Fruit fly (Drosophila melanogaster) whole organism, adult: ENCODE results near the gene CG7606.

Source experiments
- CG11617 ChIP-seq: fragments of 200-800 bp; sonication (Bioruptor generic); optimal IDR thresholded peaks from 2 replicates; lab custom pipeline; 2017; ENCODE audit warnings: mild to moderate bottlenecking, missing biosample characterization, missing genetic modification reagents, missing genetic modification characterization
- CG12768 ChIP-seq: fragments of 200-800 bp; sonication (Bioruptor generic); optimal IDR thresholded peaks from 2 replicates; lab custom pipeline; 2017; ENCODE audit warnings: missing biosample characterization, missing genetic modification characterization, mild to moderate bottlenecking, moderate library complexity, missing genetic modification reagents
- CG14711 ChIP-seq: fragments of 200-800 bp; sonication (Bioruptor generic); optimal IDR thresholded peaks from 2 replicates; lab custom pipeline; 2018; ENCODE audit warnings: missing biosample characterization, mild to moderate bottlenecking, missing genetic modification characterization, moderate library complexity
- CG1620 ChIP-seq: fragments of 200-800 bp; sonication (Bioruptor generic); optimal IDR thresholded peaks from 2 replicates; lab custom pipeline; 2016; ENCODE audit warnings: missing biosample characterization, missing genetic modification characterization
- CG33017 ChIP-seq: fragments of 200-800 bp; sonication (Bioruptor generic); optimal IDR thresholded peaks from 2 replicates; lab custom pipeline; 2018; ENCODE audit warnings: missing biosample characterization, mild to moderate bottlenecking, missing genetic modification characterization, moderate library complexity
- CG5204 ChIP-seq: fragments of 200-800 bp; sonication (Bioruptor generic); optimal IDR thresholded peaks from 2 replicates; lab custom pipeline; 2016; ENCODE audit warnings: missing biosample characterization, missing genetic modification characterization
- CG7045 ChIP-seq: fragments of 200-800 bp; sonication (Bioruptor generic); optimal IDR thresholded peaks from 2 replicates; lab custom pipeline; 2017; ENCODE audit warnings: missing biosample characterization, mild to moderate bottlenecking, missing genetic modification characterization
- CG7101 ChIP-seq: fragments of 200-800 bp; sonication (Bioruptor generic); optimal IDR thresholded peaks from 2 replicates; lab custom pipeline; 2018; ENCODE audit warnings: missing biosample characterization, mild to moderate bottlenecking, missing genetic modification characterization, moderate library complexity
- Clk ChIP-seq: fragments of 200-800 bp; sonication (Bioruptor generic); optimal IDR thresholded peaks from 2 replicates; lab custom pipeline; 2017; ENCODE audit warnings: missing biosample characterization, missing genetic modification characterization
- Crg-1 ChIP-seq: fragments of 200-800 bp; sonication (Bioruptor generic); optimal IDR thresholded peaks from 2 replicates; lab custom pipeline; 2016; ENCODE audit warnings: missing biosample characterization, missing genetic modification characterization
- Hr96 ChIP-seq: fragments of 200-800 bp; sonication (Bioruptor generic); optimal IDR thresholded peaks from 2 replicates; lab custom pipeline; 2016; ENCODE audit warnings: missing biosample characterization, missing genetic modification characterization
- Mnt ChIP-seq: fragments of 200-800 bp; sonication (Bioruptor generic); optimal IDR thresholded peaks from 2 replicates; lab custom pipeline; 2016; ENCODE audit warnings: missing biosample characterization, mild to moderate bottlenecking, missing genetic modification characterization
- bab1 ChIP-seq: fragments of 200-800 bp; sonication (Bioruptor generic); optimal IDR thresholded peaks from 3 replicates; lab custom pipeline; 2019; ENCODE audit warnings: missing biosample characterization, mild to moderate bottlenecking, missing genetic modification characterization, moderate library complexity
- cic ChIP-seq: fragments of 200-800 bp; sonication (Bioruptor generic); optimal IDR thresholded peaks from 2 replicates; lab custom pipeline; 2017; ENCODE audit warnings: missing biosample characterization, mild to moderate bottlenecking, missing genetic modification characterization, moderate library complexity
- cnc ChIP-seq, 2 experiments: fragments of >200 bp; optimal IDR thresholded peaks; 2 replicates each; lab custom pipeline; 2017
- kay ChIP-seq: fragments of 200-800 bp; sonication (Bioruptor generic); peaks from one replicate; lab custom pipeline; 2016; ENCODE audit warnings: missing biosample characterization, missing genetic modification characterization, borderline replicate concordance
- ovo ChIP-seq: fragments of 200-800 bp; sonication (Bioruptor generic); optimal IDR thresholded peaks from 2 replicates; lab custom pipeline; 2016; ENCODE audit warnings: missing biosample characterization, missing genetic modification characterization
- pad ChIP-seq: fragments of 200-800 bp; sonication (Bioruptor generic); optimal IDR thresholded peaks from 3 replicates; lab custom pipeline; 2017; ENCODE audit warnings: missing biosample characterization, missing genetic modification characterization, mild to moderate bottlenecking, moderate library complexity, missing genetic modification reagents
- tj ChIP-seq: fragments of 200-800 bp; sonication (Bioruptor generic); optimal IDR thresholded peaks from 3 replicates; lab custom pipeline; 2017; ENCODE audit warnings: missing biosample characterization, mild to moderate bottlenecking, missing genetic modification characterization, moderate library complexity
- toe ChIP-seq: fragments of 200-800 bp; sonication (Bioruptor generic); optimal IDR thresholded peaks from 2 replicates; lab custom pipeline; 2016; ENCODE audit warnings: missing biosample characterization, missing genetic modification characterization

Gene CG7606

DNA sequence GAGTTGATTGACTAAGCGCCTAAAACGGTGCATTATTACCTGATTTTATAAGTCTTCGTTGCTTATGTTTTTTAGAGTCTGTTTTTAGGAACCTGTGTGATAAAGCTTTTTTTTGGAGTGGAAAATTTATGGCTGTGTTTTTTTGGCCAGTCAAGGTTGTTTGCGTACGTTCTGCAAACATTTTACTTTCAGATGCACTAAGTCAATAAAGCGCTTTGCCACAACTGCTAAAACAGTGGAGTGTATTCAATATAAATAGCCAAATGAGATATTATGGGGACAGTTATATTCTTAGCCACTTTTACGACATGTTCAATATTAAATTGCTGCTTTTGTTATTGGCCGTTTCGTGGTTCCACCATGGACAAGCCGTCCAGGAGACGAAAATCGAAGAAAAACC lies 1.3 kb upstream of the CG7606 start, which contains the start of gene Sgs5:
TSS of gene Sgs5 (plus strand) at position 279 of the 400 bp plus-strand sequence.
- TF ChIP-seq CG1620 (no peak), Hr96 (GFP tag; lab: Kevin White, UChicago) (no peak), Clk (no peak), cic (GFP tag; lab: Kevin White, UChicago) (no peak), toe (GFP tag; lab: Kevin White, UChicago) (no peak), Crg-1 (GFP tag; lab: Kevin White, UChicago) (no peak), CG14711 (tag; lab: Kevin White, UChicago) (no peak), pad (GFP tag; lab: Kevin White, UChicago) (no peak), CG7101 (tag; lab: Kevin White, UChicago) (no peak)

DNA sequence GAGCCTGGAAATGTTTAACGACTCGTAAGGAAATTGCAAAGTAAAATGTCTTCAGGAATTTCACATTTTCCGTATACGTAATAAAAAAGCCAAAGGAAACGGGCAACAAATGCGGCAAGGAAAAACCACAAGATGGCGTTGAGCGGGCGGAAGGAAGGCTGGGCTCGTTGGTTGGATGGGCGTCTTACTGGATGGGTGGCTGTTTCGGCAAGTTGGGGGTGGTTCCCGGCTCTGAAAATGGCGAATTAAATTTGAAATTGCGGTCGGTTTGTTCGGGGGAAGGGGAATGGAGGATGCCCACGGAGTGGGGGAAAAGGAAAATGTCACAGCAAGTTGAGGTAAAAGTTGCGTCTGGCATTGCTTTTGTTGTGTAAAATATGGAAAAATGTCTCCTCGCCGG lies 3.4 kb downstream of the CG7606 start:
- TF ChIP-seq CG12768 (GFP tag; lab: Kevin White, UChicago) (no peak), Hr96 (GFP tag; lab: Kevin White, UChicago) (no peak), CG5204 (GFP tag; lab: Kevin White, UChicago) (no peak), CG14711 (tag; lab: Kevin White, UChicago) (no peak), cnc (optimal IDR thresholded peaks at IDR 0.05; lab: Kevin White, UChicago) (no peak), toe (GFP tag; lab: Kevin White, UChicago) (no peak), Crg-1 (GFP tag; lab: Kevin White, UChicago) (no peak), CG7045 (GFP tag; lab: Kevin White, UChicago) (no peak), ovo (GFP tag; lab: Kevin White, UChicago) (no peak), CG1620 (no peak), CG33017 (no peak), cic (GFP tag; lab: Kevin White, UChicago) (no peak), bab1 (GFP tag; lab: Kevin White, UChicago) (no peak), CG7101 (tag; lab: Kevin White, UChicago) (no peak), tj (no peak), CG11617 (GFP tag; lab: Kevin White, UChicago) (no peak), Clk (no peak), kay (no peak), pad (GFP tag; lab: Kevin White, UChicago) (no peak), Mnt (GFP tag; lab: Kevin White, UChicago) (no peak)

DNA sequence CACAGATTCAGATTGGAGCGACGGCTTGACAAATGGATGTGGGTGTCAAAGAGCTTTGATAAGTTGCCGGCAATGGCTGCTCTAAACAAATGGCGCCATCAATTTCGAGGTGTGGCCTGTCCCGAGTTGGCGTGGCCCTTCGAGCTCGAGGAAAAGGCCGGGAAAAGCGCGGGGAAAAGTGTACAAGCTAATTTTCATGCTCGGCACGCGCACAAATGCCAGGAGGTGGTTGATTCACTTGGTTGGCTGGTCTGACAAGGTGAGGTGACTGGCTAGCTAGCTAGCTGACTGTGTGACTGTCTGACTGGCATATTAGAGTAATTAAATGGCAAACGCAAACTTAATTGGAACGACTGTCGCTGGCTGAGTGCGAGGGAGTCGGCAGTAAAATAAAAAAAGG lies 5.5 kb downstream of the CG7606 start:
- TF ChIP-seq CG12768 (GFP tag; lab: Kevin White, UChicago) (no peak), cic (GFP tag; lab: Kevin White, UChicago) (no peak), Clk (no peak), cnc (optimal IDR thresholded peaks at IDR 0.05; lab: Kevin White, UChicago) (no peak), CG14711 (tag; lab: Kevin White, UChicago) (no peak), kay (no peak), ovo (GFP tag; lab: Kevin White, UChicago) (no peak)

DNA sequence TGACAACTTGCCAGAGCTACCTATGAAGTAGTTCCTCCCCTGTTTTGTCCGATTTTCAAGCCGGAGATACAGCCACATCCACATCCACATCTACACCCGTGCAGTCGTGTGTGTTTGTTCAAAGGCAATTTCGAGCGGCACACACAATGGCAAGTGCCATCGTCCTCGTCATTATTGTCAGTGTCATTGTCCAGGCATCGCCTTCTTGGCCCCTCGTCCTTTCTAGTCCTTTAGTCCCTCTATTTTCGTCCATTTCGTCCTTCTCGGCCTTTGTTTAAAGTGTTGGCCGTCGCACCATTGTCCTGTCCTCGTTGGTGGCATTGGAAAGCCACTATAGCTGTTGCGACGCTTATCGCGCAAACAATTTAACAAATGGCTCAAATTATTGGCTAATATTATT lies 6.6 kb downstream of the CG7606 start:
- no peak for TF ChIP-seq Clk
- TF ChIP-seq CG33017: no peak
- TF ChIP-seq CG7101 (tag; lab: Kevin White, UChicago): no peak
- TF ChIP-seq ovo (GFP tag; lab: Kevin White, UChicago): no peak
- no peak for TF ChIP-seq CG5204 (GFP tag; lab: Kevin White, UChicago)

DNA sequence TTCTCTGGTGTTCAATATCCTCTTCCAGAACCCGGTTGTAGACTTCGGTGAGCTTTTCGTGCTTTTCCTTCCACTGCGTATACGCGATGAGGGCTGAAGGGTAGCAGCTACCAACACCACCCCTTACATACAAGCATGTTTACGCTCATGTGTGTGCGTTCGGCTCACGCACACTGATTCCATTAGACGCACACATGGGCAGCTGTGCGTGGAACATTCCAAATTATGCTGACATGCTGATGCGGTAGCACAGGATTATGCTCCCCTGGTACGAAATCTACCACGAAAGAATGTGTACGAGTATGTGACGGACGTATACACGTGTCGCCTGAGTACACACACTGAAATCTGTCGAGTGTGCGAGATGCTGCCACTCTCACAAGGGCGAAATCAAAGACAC lies 7.4 kb downstream of the CG7606 start:
- TF ChIP-seq Mnt (GFP tag; lab: Kevin White, UChicago): peak; percentile 59
- TF ChIP-seq tj: peak; percentile 6
- TF ChIP-seq CG33017: no peak

DNA sequence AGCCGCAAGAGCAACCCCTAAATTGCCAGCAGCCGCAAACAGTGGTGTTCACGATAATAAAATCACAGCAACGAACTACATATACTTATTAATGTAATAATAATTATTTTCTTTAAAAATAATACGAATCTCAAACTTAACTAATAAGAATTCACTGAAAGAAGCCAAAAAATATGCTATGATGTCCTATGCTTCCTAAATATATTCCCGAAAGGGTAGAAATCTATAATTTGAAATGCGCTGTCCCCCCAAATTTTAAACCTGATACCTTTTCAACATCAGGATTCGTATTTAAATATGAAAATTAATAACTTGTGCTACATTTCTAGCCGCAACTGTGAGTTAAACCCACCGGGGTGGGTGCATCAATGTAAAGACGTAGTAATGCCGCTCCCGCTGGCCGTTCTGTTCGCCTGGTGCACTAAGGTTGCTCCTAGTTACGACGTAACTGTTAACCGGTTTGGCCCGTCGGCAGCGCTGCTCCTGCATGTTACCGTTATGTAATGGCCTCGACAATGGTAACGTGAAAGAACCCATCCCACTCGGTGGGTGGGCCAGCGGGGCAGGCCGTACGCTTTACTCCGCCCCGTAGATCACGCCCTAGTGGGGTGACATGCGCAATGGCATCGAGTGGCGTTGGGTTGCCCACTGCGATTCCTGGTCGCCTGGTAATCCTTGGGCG lies 8.0 kb downstream of the CG7606 start:
- TF ChIP-seq CG33017 (peak; percentile 75), Mnt (GFP tag; lab: Kevin White, UChicago) (no peak), CG7045 (GFP tag; lab: Kevin White, UChicago) (peak; percentile 79), pad (GFP tag; lab: Kevin White, UChicago) (no peak), CG5204 (GFP tag; lab: Kevin White, UChicago) (peak; percentile 54), toe (GFP tag; lab: Kevin White, UChicago) (peak; percentile 44), Clk (peak; percentile 13), CG7101 (tag; lab: Kevin White, UChicago) (peak; percentile 61), cic (GFP tag; lab: Kevin White, UChicago) (no peak), CG1620 (no peak), CG11617 (GFP tag; lab: Kevin White, UChicago) (peak; percentile 38), cnc (optimal IDR thresholded peaks at IDR 0.05; lab: Kevin White, UChicago) (no peak), CG14711 (tag; lab: Kevin White, UChicago) (peak; percentile 50), Crg-1 (GFP tag; lab: Kevin White, UChicago) (no peak), kay (no peak), bab1 (GFP tag; lab: Kevin White, UChicago) (no peak), CG12768 (GFP tag; lab: Kevin White, UChicago) (peak; percentile 69), ovo (GFP tag; lab: Kevin White, UChicago) (no peak), tj (no peak), Hr96 (GFP tag; lab: Kevin White, UChicago) (peak; percentile 6)
